Worm (Caenorhabditis elegans) whole organism, mixed stage, embryonic: ENCODE results near the gene H25K10.4.

ENCODE experiments used
- blmp-1 ChIP-seq: fragments of 150-350 bp; optimal IDR thresholded peaks from 2 replicates; lab custom pipeline; 2014; ENCODE audit warnings: missing biosample characterization, missing genetic modification characterization
- cnd-1 ChIP-seq: fragments of 200-800 bp; sonication (Bioruptor generic); optimal IDR thresholded peaks from 2 replicates; lab custom pipeline; 2018; ENCODE audit warnings: mild to moderate bottlenecking, missing genetic modification characterization, missing compliant biosample characterization
- elt-1 ChIP-seq: sonication (generic microtip); optimal IDR thresholded peaks from 2 replicates; lab custom pipeline; 2017; ENCODE audit warnings: missing genetic modification characterization, mild to moderate bottlenecking, missing compliant biosample characterization, antibody characterized with exemption, moderate library complexity, borderline replicate concordance; ENCODE audit not compliant: insufficient read depth
- lsy-2 ChIP-seq: fragments of 150-350 bp; optimal IDR thresholded peaks from 2 replicates; lab custom pipeline; 2014; ENCODE audit warnings: missing biosample characterization, missing genetic modification characterization
- mls-2 ChIP-seq: sonication (generic microtip); optimal IDR thresholded peaks from 2 replicates; lab custom pipeline; 2016; ENCODE audit warnings: mild to moderate bottlenecking, missing genetic modification characterization, moderate library complexity, missing compliant biosample characterization
- nhr-237 ChIP-seq: fragments of 150-350 bp; optimal IDR thresholded peaks from 2 replicates; lab custom pipeline; 2014; ENCODE audit warnings: missing biosample characterization, missing genetic modification characterization
- pha-4 ChIP-seq: fragments of 150-350 bp; optimal IDR thresholded peaks from 2 replicates; lab custom pipeline; 2018; ENCODE audit warnings: missing biosample characterization, missing genetic modification reagents, missing genetic modification characterization
- unc-120 ChIP-seq: sonication (generic microtip); optimal IDR thresholded peaks from 2 replicates; lab custom pipeline; 2017; ENCODE audit warnings: missing genetic modification characterization, missing compliant biosample characterization; ENCODE audit not compliant: poor library complexity, severe bottlenecking
- unc-62 ChIP-seq: fragments of 150-350 bp; optimal IDR thresholded peaks from 2 replicates; lab custom pipeline; 2014; ENCODE audit warnings: missing biosample characterization, missing genetic modification reagents, missing genetic modification characterization

DNA sequence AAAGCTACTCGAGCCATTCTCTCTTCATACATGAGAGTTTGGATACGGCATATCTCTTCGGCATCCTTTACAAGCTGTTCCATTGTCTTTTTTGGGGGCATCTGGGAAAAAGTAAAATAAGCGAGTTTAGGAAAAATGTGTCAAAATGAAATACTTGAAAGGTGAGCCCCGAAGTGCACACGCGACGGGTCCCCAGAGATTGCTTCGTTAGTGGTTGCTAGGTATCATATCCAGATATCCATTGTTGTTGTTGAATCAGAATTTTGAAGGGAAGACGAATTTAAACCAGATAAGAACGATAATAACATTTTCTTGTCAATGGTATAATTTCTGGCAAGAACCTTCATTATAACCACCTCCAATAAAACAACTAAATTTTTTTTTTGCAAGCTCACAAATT, 14.9 kb upstream of the H25K10.4 start, which contains the start of gene H25K10.2:
- TF ChIP-seq blmp-1 (tag; lab: Kevin White, UChicago) (no peak), mls-2 (tag; lab: Kevin White, UChicago) (no peak), lsy-2 (tag; lab: Kevin White, UChicago) (no peak), unc-120 (no peak), elt-1 (no peak), unc-62 (GFP tag; lab: Kevin White, UChicago) (no peak), nhr-237 (tag; lab: Kevin White, UChicago) (no peak), cnd-1 (tag; lab: Kevin White, UChicago) (no peak), pha-4 (tag; lab: Kevin White, UChicago) (no peak)
